Fruit fly (Drosophila melanogaster) whole organism: ENCODE data around the gene CG46270.

Source experiments
- pan ChIP-seq: fragments of >200 bp; optimal IDR thresholded peaks from 2 replicates; lab custom pipeline; 2017
- psq ChIP-seq: fragments of >200 bp; optimal IDR thresholded peaks from 2 replicates; lab custom pipeline; 2017
- usp ChIP-seq: fragments of >200 bp; optimal IDR thresholded peaks from 2 replicates; lab custom pipeline; 2017; ENCODE audit warnings: missing biosample characterization, missing genetic modification characterization, mixed read lengths

DNA sequence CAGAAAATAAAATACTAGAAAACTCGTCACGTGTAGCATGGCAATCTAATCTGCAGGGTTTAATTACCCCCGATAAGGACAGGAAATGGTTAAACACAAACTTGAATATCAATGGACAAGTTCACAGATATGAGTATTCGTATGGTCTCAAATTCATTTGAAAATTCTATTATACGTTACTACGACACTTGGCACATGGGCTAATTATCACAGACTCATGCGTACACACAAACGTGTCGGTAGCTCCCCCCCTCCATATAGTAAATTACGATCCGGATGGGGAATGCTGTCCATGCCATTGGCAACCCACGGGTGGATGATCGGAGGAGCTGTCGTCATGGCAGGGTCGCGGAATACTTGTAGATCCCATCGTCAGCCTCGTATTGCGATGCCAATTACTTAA is 33.9 kb downstream of the CG46270 start:
- TF ChIP-seq psq, result no peak
- TF ChIP-seq pan (lab: Kevin White, UChicago), result no peak
- no peak for TF ChIP-seq usp (GFP tag; lab: Kevin White, UChicago)
